Comparison of ENCODE assay signal across 1 worm cellular context in the genomic region with DNA sequence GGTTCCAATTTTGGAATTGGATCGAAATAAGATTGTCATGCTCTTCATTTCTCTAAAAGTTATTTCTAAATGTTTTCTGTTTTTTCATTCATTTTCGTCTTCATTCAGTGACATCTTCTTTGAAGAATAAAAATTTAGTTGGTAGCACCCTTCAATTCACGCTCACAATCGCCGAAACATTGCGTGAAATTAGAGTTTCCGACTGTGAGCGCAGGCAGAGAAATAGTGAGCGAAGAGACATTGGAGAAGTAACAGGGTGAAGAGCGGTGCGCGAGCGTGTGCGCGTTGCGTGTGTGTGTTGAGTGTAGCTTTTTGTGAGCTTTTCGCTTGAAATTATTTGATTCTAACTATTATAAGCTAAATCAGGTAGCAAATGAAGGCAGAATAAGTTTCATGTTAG.
TF ChIP-seq lines count a peak whose summit lies in the region.

No protein-coding gene starts in this region.

TF ChIP-seq in whole organism, L4 larva, 104 proteins besides CTCF, POLR2A, EP300 and RAD21 (continued from another document):
- TF ChIP-seq aha-1 (tag; lab: Kevin White, UChicago) (peak; percentile 57), lin-38 (GFP tag; IDR thresholded peaks at IDR 0.05; lab: Robert Waterston, UW) (no peak), fos-1 (tag; optimal IDR thresholded peaks at IDR 0.05; lab: Kevin White, UChicago) (no peak), zag-1 (tag; optimal IDR thresholded peaks at IDR 0.05; lab: Kevin White, UChicago) (no peak), duxl-1 (tag; optimal IDR thresholded peaks at IDR 0.05; lab: Kevin White, UChicago; ENCODE audit: poor library complexity) (no peak), unc-62 (GFP tag; optimal IDR thresholded peaks at IDR 0.05 in 1 of 2; lab: Kevin White, UChicago) (peak in 1 of 2 experiments; percentile 28), unc-62 (tag; optimal IDR thresholded peaks at IDR 0.05; lab: Kevin White, UChicago) (no peak), lin-15B (tag; optimal IDR thresholded peaks at IDR 0.05; lab: Kevin White, UChicago) (no peak), mxl-3 (GFP tag; optimal IDR thresholded peaks at IDR 0.05; lab: Kevin White, UChicago) (peak; percentile 0), saeg-2 (GFP tag; IDR thresholded peaks at IDR 0.05; lab: Robert Waterston, UW) (no peak), nhr-76 (tag; optimal IDR thresholded peaks at IDR 0.05; lab: Kevin White, UChicago) (no peak), jun-1 (tag; optimal IDR thresholded peaks at IDR 0.05; lab: Kevin White, UChicago) (no peak), ztf-7 (tag; optimal IDR thresholded peaks at IDR 0.05; lab: Kevin White, UChicago) (no peak), hif-1 (tag; optimal IDR thresholded peaks at IDR 0.05; lab: Kevin White, UChicago) (peak in 1 of 2 experiments; percentile 11), ceh-32 (tag; optimal IDR thresholded peaks at IDR 0.05; lab: Kevin White, UChicago; ENCODE audit: poor library complexity) (no peak), spr-3 (GFP tag; optimal IDR thresholded peaks at IDR 0.05; lab: Kevin White, UChicago) (no peak), tag-97 (GFP tag; IDR thresholded peaks at IDR 0.05; lab: Robert Waterston, UW) (no peak), daf-12 (tag; optimal IDR thresholded peaks at IDR 0.05; lab: Kevin White, UChicago) (no peak), rbr-2 (tag; optimal IDR thresholded peaks at IDR 0.05; lab: Kevin White, UChicago) (peak; percentile 48), nhr-237 (tag; optimal IDR thresholded peaks at IDR 0.05; lab: Kevin White, UChicago) (no peak), zfp-2 (tag; optimal IDR thresholded peaks at IDR 0.05; lab: Kevin White, UChicago) (no peak), lin-1 (GFP tag; IDR thresholded peaks at IDR 0.05; lab: Robert Waterston, UW) (no peak), F37D6.2 (tag; optimal IDR thresholded peaks at IDR 0.05; lab: Kevin White, UChicago) (no peak), nhr-48 (tag; optimal IDR thresholded peaks at IDR 0.05; lab: Kevin White, UChicago) (no peak), daf-16 (GFP tag; optimal IDR thresholded peaks at IDR 0.05; lab: Kevin White, UChicago) (no peak), daf-16 (tag; optimal IDR thresholded peaks at IDR 0.05; lab: Kevin White, UChicago) (peak; percentile 23), gei-8 (GFP tag; optimal IDR thresholded peaks at IDR 0.05; lab: Kevin White, UChicago) (no peak), pqm-1 (tag; optimal IDR thresholded peaks at IDR 0.05; lab: Kevin White, UChicago) (no peak), ztf-11 (tag; optimal IDR thresholded peaks at IDR 0.05; lab: Kevin White, UChicago) (no peak), Y48G9A.11 (GFP tag; IDR thresholded peaks at IDR 0.05; lab: Robert Waterston, UW) (no peak), aly-2 (tag; optimal IDR thresholded peaks at IDR 0.05; lab: Kevin White, UChicago) (no peak), lin-13 (GFP tag; optimal IDR thresholded peaks at IDR 0.05; lab: Kevin White, UChicago) (peak; percentile 53), lsy-2 (tag; optimal IDR thresholded peaks at IDR 0.05; lab: Kevin White, UChicago) (peak in 1 of 2 experiments; percentile 58), fkh-10 (GFP tag; optimal IDR thresholded peaks at IDR 0.05; lab: Kevin White, UChicago) (no peak), F10B5.3 (tag; optimal IDR thresholded peaks at IDR 0.05; lab: Kevin White, UChicago) (no peak), zip-11 (GFP tag; IDR thresholded peaks at IDR 0.05; lab: Robert Waterston, UW) (no peak), nhr-77 (tag; optimal IDR thresholded peaks at IDR 0.05; lab: Kevin White, UChicago) (peak; percentile 63), dpl-1 (GFP tag; optimal IDR thresholded peaks at IDR 0.05; lab: Kevin White, UChicago) (peak; percentile 18), nhr-25 (tag; optimal IDR thresholded peaks at IDR 0.05; lab: Kevin White, UChicago; ENCODE audit: borderline replicate concordance, insufficient read depth) (peak; percentile 40), T20F7.1 (GFP tag; optimal IDR thresholded peaks at IDR 0.05; lab: Kevin White, UChicago) (no peak), T26A8.4 (GFP tag; IDR thresholded peaks at IDR 0.05; lab: Robert Waterston, UW) (no peak), ctbp-1 (GFP tag; IDR thresholded peaks at IDR 0.05; lab: Robert Waterston, UW) (no peak), dmd-6 (GFP tag; IDR thresholded peaks at IDR 0.05; lab: Robert Waterston, UW) (no peak; the same call in 1 of the 2 replicates), mep-1 (tag; optimal IDR thresholded peaks at IDR 0.05; lab: Kevin White, UChicago) (peak; percentile 68), madf-9 (GFP tag; conservative IDR thresholded peaks at IDR 0.05; lab: Robert Waterston, UW) (no peak), hlh-30 (tag; optimal IDR thresholded peaks at IDR 0.05; lab: Kevin White, UChicago; ENCODE audit: insufficient read depth) (peak; percentile 38), R02D3.7 (tag; optimal IDR thresholded peaks at IDR 0.05; lab: Kevin White, UChicago) (no peak), mdt-29 (GFP tag; IDR thresholded peaks at IDR 0.05; lab: Robert Waterston, UW) (no peak), zfp-3 (GFP tag; conservative IDR thresholded peaks at IDR 0.05; lab: Robert Waterston, UW) (no peak), ceh-20 (GFP tag; IDR thresholded peaks at IDR 0.05; lab: Robert Waterston, UW) (no peak), ceh-62 (tag; optimal IDR thresholded peaks at IDR 0.05; lab: Kevin White, UChicago) (no peak), spr-1 (tag; optimal IDR thresholded peaks at IDR 0.05; lab: Kevin White, UChicago) (no peak), madf-5 (GFP tag; IDR thresholded peaks at IDR 0.05; lab: Robert Waterston, UW) (no peak), mxl-2 (GFP tag; conservative IDR thresholded peaks at IDR 0.05; lab: Robert Waterston, UW) (no peak), lim-7 (GFP tag; IDR thresholded peaks at IDR 0.05; lab: Robert Waterston, UW) (no peak), nhr-6 (tag; optimal IDR thresholded peaks at IDR 0.05; lab: Kevin White, UChicago) (peak; percentile 31), ceh-44 (GFP tag; IDR thresholded peaks at IDR 0.05; lab: Robert Waterston, UW) (no peak), tra-1 (GFP tag; IDR thresholded peaks at IDR 0.05; lab: Robert Waterston, UW) (no peak), nhr-42 (GFP tag; IDR thresholded peaks at IDR 0.05; lab: Robert Waterston, UW) (no peak)
